Fruit fly (Drosophila melanogaster): ENCODE data around the gene Tsp.

Tsp gene

dm6 chr2L:6698387-6698786, 10.5 kb downstream of the Tsp start (continued):
- TF ChIP-seq Sox102F (GFP tag; optimal IDR thresholded peaks at IDR 0.05) = peak; percentile 59
- TF ChIP-seq sc (optimal IDR thresholded peaks at IDR 0.05) = no peak
- no peak for TF ChIP-seq sc (GFP tag; optimal IDR thresholded peaks at IDR 0.05)
- TF ChIP-seq Oaz (GFP tag; IDR thresholded peaks at IDR 0.05) = 0 out of 2 replicates have a peak, but pooled peaks have one; percentile 32
- peak; percentile 58; the same call in 1 of the 2 replicates for TF ChIP-seq ara (GFP tag; IDR thresholded peaks at IDR 0.05)
- TF ChIP-seq pb (GFP tag; optimal IDR thresholded peaks at IDR 0.05) = no peak
- TF ChIP-seq CG13775 (GFP tag; optimal IDR thresholded peaks at IDR 0.05) = peak; percentile 26
- TF ChIP-seq CG18262 (tag; optimal IDR thresholded peaks at IDR 0.05) = peak; percentile 47
- TF ChIP-seq Sin3A (optimal IDR thresholded peaks at IDR 0.05) = no peak
- peak; percentile 18 for TF ChIP-seq CG10267 (tag; optimal IDR thresholded peaks at IDR 0.05)
- no peak for TF ChIP-seq wdn (GFP tag; IDR thresholded peaks at IDR 0.05)
- no peak for TF ChIP-seq Lpt (GFP tag; optimal IDR thresholded peaks at IDR 0.05)
- TF ChIP-seq CG3163 (GFP tag; optimal IDR thresholded peaks at IDR 0.05) = no peak
- no peak for TF ChIP-seq Eip74EF (GFP tag; optimal IDR thresholded peaks at IDR 0.05)
- TF ChIP-seq CG11723 (GFP tag; optimal IDR thresholded peaks at IDR 0.05) = no peak
- TF ChIP-seq lola (GFP tag; optimal IDR thresholded peaks at IDR 0.05) = peak in 1 of 3 experiments; percentile 22
- TF ChIP-seq CG12071 (GFP tag; optimal IDR thresholded peaks at IDR 0.05) = no peak
- TF ChIP-seq CG14014 (GFP tag; IDR thresholded peaks at IDR 0.05) = peak; percentile 58; the same call in 1 of the 2 replicates
- peak; percentile 48 for TF ChIP-seq dmrt99B (tag; optimal IDR thresholded peaks at IDR 0.05)
- no peak for TF ChIP-seq crc (GFP tag; optimal IDR thresholded peaks at IDR 0.05)
- TF ChIP-seq CG10366 (GFP tag; IDR thresholded peaks at IDR 0.05) = no peak; the same call in 1 of the 2 replicates
- no peak for TF ChIP-seq luna (GFP tag; optimal IDR thresholded peaks at IDR 0.05)
- peak; percentile 39 for TF ChIP-seq nmo (GFP tag; optimal IDR thresholded peaks at IDR 0.05)
- no peak for TF ChIP-seq klu (GFP tag; IDR thresholded peaks at IDR 0.05)
- no peak for TF ChIP-seq vnd (GFP tag; IDR thresholded peaks at IDR 0.05; ENCODE audit: partially characterized antibody)
- TF ChIP-seq Spps (tag; optimal IDR thresholded peaks at IDR 0.05) = no peak
- TF ChIP-seq her (GFP tag; optimal IDR thresholded peaks at IDR 0.05) = no peak
- TF ChIP-seq CG34376 (GFP tag; optimal IDR thresholded peaks at IDR 0.05) = no peak
- TF ChIP-seq Ravus (GFP tag; IDR thresholded peaks at IDR 0.05) = no peak
- no peak for TF ChIP-seq toy (GFP tag; IDR thresholded peaks at IDR 0.05)
- no peak for TF ChIP-seq Bgb (GFP tag; IDR thresholded peaks at IDR 0.05; ENCODE audit: partially characterized antibody)
- peak; percentile 36 for TF ChIP-seq CG4820 (GFP tag; optimal IDR thresholded peaks at IDR 0.05)
- TF ChIP-seq CG31365 (tag; optimal IDR thresholded peaks at IDR 0.05) = no peak
- no peak for TF ChIP-seq Scr (GFP tag; IDR thresholded peaks at IDR 0.05; ENCODE audit: partially characterized antibody)
- no peak for TF ChIP-seq CG3995 (GFP tag; optimal IDR thresholded peaks at IDR 0.05)
- TF ChIP-seq Ssrp (tag; optimal IDR thresholded peaks at IDR 0.05) = peak; percentile 42
- no peak for TF ChIP-seq al (GFP tag; IDR thresholded peaks at IDR 0.05)
- no peak for TF ChIP-seq Doc3 (GFP tag; IDR thresholded peaks at IDR 0.05; ENCODE audit: partially characterized antibody)
- TF ChIP-seq ttk (GFP tag; IDR thresholded peaks at IDR 0.05) = peak; percentile 42
- no peak for TF ChIP-seq CG9437 (GFP tag; optimal IDR thresholded peaks at IDR 0.05)
- TF ChIP-seq gem (tag; optimal IDR thresholded peaks at IDR 0.05) = peak; percentile 64
- TF ChIP-seq sob (GFP tag; IDR thresholded peaks at IDR 0.05) = peak; percentile 60; the same call in 1 of the 2 replicates
- TF ChIP-seq trem (tag; optimal IDR thresholded peaks at IDR 0.05) = peak; percentile 4
- peak; percentile 47 for TF ChIP-seq CG1233 (GFP tag; optimal IDR thresholded peaks at IDR 0.05)
- no peak for TF ChIP-seq trh (GFP tag; optimal IDR thresholded peaks at IDR 0.05)
- TF ChIP-seq Xbp1 (GFP tag; optimal IDR thresholded peaks at IDR 0.05) = peak; percentile 50
- no peak for TF ChIP-seq CG11398 (GFP tag; optimal IDR thresholded peaks at IDR 0.05)
- peak; percentile 70 for TF ChIP-seq HLH3B (GFP tag; IDR thresholded peaks at IDR 0.05)
- peak; percentile 75 for TF ChIP-seq CG17328 (GFP tag; IDR thresholded peaks at IDR 0.05)
- TF ChIP-seq CG5245 (GFP tag; optimal IDR thresholded peaks at IDR 0.05) = no peak
- TF ChIP-seq jing (GFP tag; optimal IDR thresholded peaks at IDR 0.05) = peak; percentile 3
- peak; percentile 40 for TF ChIP-seq lbe (GFP tag; optimal IDR thresholded peaks at IDR 0.05)
